Worm (Caenorhabditis elegans) whole organism, early embryonic: ENCODE measurements around the gene ZK688.5.

Source experiments
- B0310.2 ChIP-seq: sonication (generic microtip); optimal IDR thresholded peaks from 2 replicates; lab custom pipeline; 2016; ENCODE audit warnings: mild to moderate bottlenecking, missing genetic modification characterization, missing compliant biosample characterization
- F13C5.2 ChIP-seq: sonication (generic microtip); optimal IDR thresholded peaks from 2 replicates; lab custom pipeline; 2017; ENCODE audit warnings: mild to moderate bottlenecking, missing genetic modification characterization, inconsistent platforms, missing compliant biosample characterization
- aly-1 ChIP-seq: sonication (generic microtip); optimal IDR thresholded peaks from 2 replicates; lab custom pipeline; 2016; ENCODE audit warnings: missing genetic modification characterization, missing compliant biosample characterization
- ama-1 ChIP-seq: fragments of 150-350 bp; optimal IDR thresholded peaks from 2 replicates; lab custom pipeline; 2014
- ceh-13 ChIP-seq: fragments of 200-800 bp; sonication (Bioruptor generic); optimal IDR thresholded peaks from 2 replicates; lab custom pipeline; 2018; ENCODE audit warnings: mild to moderate bottlenecking, missing genetic modification characterization, missing compliant biosample characterization
- ceh-36 ChIP-seq: sonication (generic microtip); optimal IDR thresholded peaks from 2 replicates; lab custom pipeline; 2016; ENCODE audit warnings: missing genetic modification characterization, inconsistent platforms, missing compliant biosample characterization
- ets-7 ChIP-seq: sonication (generic microtip); optimal IDR thresholded peaks from 2 replicates; lab custom pipeline; 2016; ENCODE audit warnings: missing genotype, missing genetic modification characterization, missing compliant biosample characterization
- flt-1 ChIP-seq: fragments of 200-800 bp; sonication (Bioruptor generic); IDR thresholded peaks from 2 replicates; pipeline ENCODE4 v1.3.6; 2022; ENCODE audit warnings: missing genetic modification characterization, missing compliant biosample characterization
- hmbx-1 ChIP-seq: sonication (generic microtip); optimal IDR thresholded peaks from 2 replicates; lab custom pipeline; 2016; ENCODE audit warnings: mild to moderate bottlenecking, missing genetic modification characterization, missing compliant biosample characterization
- hmg-4 ChIP-seq: fragments of 200-800 bp; sonication (Bioruptor generic); optimal IDR thresholded peaks from 2 replicates; lab custom pipeline; 2018; ENCODE audit warnings: mild to moderate bottlenecking, missing genetic modification characterization, missing compliant biosample characterization
- hnd-1 ChIP-seq: sonication (generic microtip); optimal IDR thresholded peaks from 2 replicates; lab custom pipeline; 2016; ENCODE audit warnings: missing genetic modification characterization, missing compliant biosample characterization
- pes-1 ChIP-seq: fragments of 200-800 bp; sonication (Bioruptor generic); IDR thresholded peaks from 2 replicates; pipeline ENCODE4 v1.3.6; 2022; ENCODE audit warnings: missing genetic modification reagents, missing genetic modification characterization, missing compliant biosample characterization
- scrt-1 ChIP-seq: fragments of 200-800 bp; sonication (Bioruptor generic); IDR thresholded peaks from 2 replicates; pipeline ENCODE4 v1.3.6; 2022; ENCODE audit warnings: missing genetic modification characterization, missing compliant biosample characterization
- sea-1 ChIP-seq: fragments of 200-800 bp; sonication (Bioruptor generic); conservative IDR thresholded peaks from 2 replicates; pipeline ENCODE4 v1.3.6; 2022; ENCODE audit warnings: missing genetic modification characterization, missing compliant biosample characterization
- tbx-11 ChIP-seq: fragments of 200-800 bp; sonication (Bioruptor generic); IDR thresholded peaks from 2 replicates; pipeline ENCODE4 v1.3.6; 2022; ENCODE audit warnings: missing genetic modification characterization, missing compliant biosample characterization
- tbx-37 ChIP-seq: fragments of 200-800 bp; sonication (Bioruptor generic); conservative IDR thresholded peaks from 2 replicates; pipeline ENCODE4 v1.3.6; 2022; ENCODE audit warnings: missing genetic modification reagents, missing genetic modification characterization, missing compliant biosample characterization
- tra-4 ChIP-seq: sonication (generic microtip); optimal IDR thresholded peaks from 2 replicates; lab custom pipeline; 2017; ENCODE audit warnings: missing genetic modification characterization, missing compliant biosample characterization

The ZK688.5 gene

DNA sequence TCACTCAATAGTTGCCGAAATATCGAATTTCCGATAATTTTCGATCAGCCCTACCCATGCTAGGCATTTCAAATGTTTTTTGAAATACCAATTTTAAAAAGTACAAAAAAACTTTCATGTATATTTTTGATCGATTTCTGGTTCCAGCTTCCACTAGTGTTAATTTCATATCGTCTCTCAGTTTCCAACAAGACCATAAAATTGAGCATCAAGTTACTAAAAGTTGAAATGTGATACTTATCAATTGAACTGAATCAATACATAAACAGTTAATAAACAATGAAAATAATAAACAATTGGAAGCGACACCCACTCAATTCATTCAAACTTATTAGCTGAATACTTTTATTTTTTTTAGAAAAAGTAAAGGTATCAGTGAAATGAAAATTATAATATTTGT, 25.2 kb downstream of the ZK688.5 start, which contains the start of gene cup-4:
Gene cup-4, plus strand, starts transcription at position 301 of the 400 bp plus-strand sequence.
- TF ChIP-seq tra-4 (no peak), scrt-1 (GFP tag; lab: Robert Waterston, UW) (no peak), ets-7 (no peak)

DNA sequence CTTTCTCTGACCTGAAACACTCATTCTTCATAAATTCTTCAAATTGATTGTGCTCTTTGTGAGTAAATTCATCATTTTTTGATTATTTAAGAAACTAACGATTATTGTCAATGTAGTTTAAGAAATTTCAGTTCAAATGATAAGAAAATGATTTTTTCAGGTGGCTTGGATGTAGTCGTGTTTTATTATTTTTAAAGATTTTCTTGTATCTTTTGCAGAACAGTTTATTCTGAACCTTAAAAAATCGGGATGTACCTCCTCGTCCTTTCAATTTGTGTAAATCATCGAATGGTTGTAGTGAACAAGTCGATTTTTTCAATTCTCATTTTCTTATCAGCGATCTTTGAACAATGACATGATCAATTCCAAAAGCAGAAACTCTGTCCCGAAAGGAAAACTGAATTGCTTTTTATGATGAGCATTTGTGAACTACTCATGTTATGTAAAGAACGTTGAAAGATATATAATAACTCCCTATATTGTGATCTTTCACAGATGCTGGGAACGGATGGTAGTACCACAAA, 26.1 kb downstream of the ZK688.5 start, which contains the start of gene slc-17.3:
Gene slc-17.3, minus strand, starts transcription at position 51 of the 524 bp plus-strand sequence.
- TF ChIP-seq tbx-11 (no peak), aly-1 (tag; lab: Kevin White, UChicago) (no peak), flt-1 (GFP tag; lab: Robert Waterston, UW) (no peak), sea-1 (GFP tag; lab: Robert Waterston, UW) (no peak), hnd-1 (tag; lab: Kevin White, UChicago) (no peak), ama-1 (no peak), scrt-1 (GFP tag; lab: Robert Waterston, UW) (no peak), hmg-4 (no peak), pes-1 (GFP tag; lab: Robert Waterston, UW) (no peak), hmbx-1 (no peak)

DNA sequence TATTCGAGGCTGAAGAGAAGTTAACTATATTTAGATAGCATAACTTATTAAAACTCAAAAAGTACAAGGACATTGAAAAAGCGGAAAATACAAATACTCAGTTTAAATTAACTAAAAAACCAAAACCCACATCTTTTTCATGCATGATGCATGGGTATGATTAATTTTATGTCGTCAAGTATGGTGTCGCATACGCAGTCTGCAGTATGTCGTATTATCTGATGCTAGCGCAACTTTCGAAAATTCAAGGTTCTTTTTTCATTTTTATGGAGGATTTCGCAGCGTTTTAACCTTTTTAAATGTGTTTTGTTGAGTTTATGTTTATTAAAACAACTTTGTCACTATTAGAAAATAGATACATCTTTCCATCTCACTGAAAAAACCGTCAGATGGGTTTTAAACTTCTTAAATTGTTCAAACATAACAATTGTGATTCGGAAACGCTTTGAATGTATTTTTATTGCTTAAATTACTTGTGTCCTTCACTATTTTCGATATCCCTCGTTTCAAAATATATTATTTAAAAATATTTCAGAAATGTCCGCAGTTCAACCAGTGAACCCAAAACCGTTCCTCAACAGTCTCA, 29.8 kb downstream of the ZK688.5 start, which contains the start of gene snr-5:
Gene snr-5, plus strand, starts transcription at position 536 of the 586 bp plus-strand sequence.
- TF ChIP-seq pes-1 (GFP tag; lab: Robert Waterston, UW), result no peak
- no peak for TF ChIP-seq aly-1 (tag; lab: Kevin White, UChicago)
- TF ChIP-seq tra-4, result no peak
- TF ChIP-seq F13C5.2 (tag; lab: Kevin White, UChicago), result no peak
- no peak for TF ChIP-seq hmbx-1
- TF ChIP-seq flt-1 (GFP tag; lab: Robert Waterston, UW), result no peak
- TF ChIP-seq tbx-11, result no peak
- TF ChIP-seq hnd-1 (tag; lab: Kevin White, UChicago), result no peak
- no peak for TF ChIP-seq ets-7
- no peak for TF ChIP-seq ceh-13 (GFP tag; lab: Kevin White, UChicago)
- no peak for TF ChIP-seq scrt-1 (GFP tag; lab: Robert Waterston, UW)
- TF ChIP-seq B0310.2 (tag; lab: Kevin White, UChicago), result no peak
- TF ChIP-seq ama-1, result no peak
- no peak for TF ChIP-seq hmg-4
- no peak for TF ChIP-seq sea-1 (GFP tag; lab: Robert Waterston, UW)
- TF ChIP-seq ceh-36 (tag; lab: Kevin White, UChicago), result no peak
- no peak for TF ChIP-seq tbx-37 (GFP tag; lab: Robert Waterston, UW)

DNA sequence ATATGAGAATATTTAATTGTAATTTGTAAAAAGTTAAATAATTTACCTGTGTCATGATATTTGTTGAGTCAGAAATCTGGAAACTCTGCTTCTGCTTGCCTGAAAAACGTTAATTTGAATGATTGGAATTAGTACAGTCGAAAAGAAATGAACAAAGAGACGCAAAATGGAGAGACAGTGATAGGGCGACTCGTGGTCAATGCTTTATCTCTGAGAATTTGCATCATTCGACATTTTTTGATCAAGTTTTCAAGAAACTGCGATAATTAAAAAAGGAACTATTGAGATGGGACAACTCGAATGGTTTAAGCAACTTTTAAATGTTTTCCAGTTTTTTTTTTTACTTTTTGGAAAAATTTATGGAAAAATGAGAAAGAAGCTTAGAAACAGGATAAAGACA, 30.5 kb downstream of the ZK688.5 start, which contains the start of gene cuc-1:
Gene cuc-1, minus strand, starts transcription at position 101 of the 400 bp plus-strand sequence.
- TF ChIP-seq sea-1 (GFP tag; lab: Robert Waterston, UW), result no peak
- no peak for TF ChIP-seq ama-1
- TF ChIP-seq tra-4, result no peak
- no peak for TF ChIP-seq scrt-1 (GFP tag; lab: Robert Waterston, UW)
- TF ChIP-seq hmbx-1, result no peak
- TF ChIP-seq flt-1 (GFP tag; lab: Robert Waterston, UW), result no peak
- no peak for TF ChIP-seq ceh-13 (GFP tag; lab: Kevin White, UChicago)
- no peak for TF ChIP-seq tbx-11
- TF ChIP-seq pes-1 (GFP tag; lab: Robert Waterston, UW), result no peak
- TF ChIP-seq hmg-4, result no peak
- TF ChIP-seq ets-7, result no peak
- no peak for TF ChIP-seq F13C5.2 (tag; lab: Kevin White, UChicago)
- no peak for TF ChIP-seq hnd-1 (tag; lab: Kevin White, UChicago)
- TF ChIP-seq B0310.2 (tag; lab: Kevin White, UChicago), result no peak
- no peak for TF ChIP-seq tbx-37 (GFP tag; lab: Robert Waterston, UW)
- no peak for TF ChIP-seq ceh-36 (tag; lab: Kevin White, UChicago)
- TF ChIP-seq aly-1 (tag; lab: Kevin White, UChicago), result no peak

DNA sequence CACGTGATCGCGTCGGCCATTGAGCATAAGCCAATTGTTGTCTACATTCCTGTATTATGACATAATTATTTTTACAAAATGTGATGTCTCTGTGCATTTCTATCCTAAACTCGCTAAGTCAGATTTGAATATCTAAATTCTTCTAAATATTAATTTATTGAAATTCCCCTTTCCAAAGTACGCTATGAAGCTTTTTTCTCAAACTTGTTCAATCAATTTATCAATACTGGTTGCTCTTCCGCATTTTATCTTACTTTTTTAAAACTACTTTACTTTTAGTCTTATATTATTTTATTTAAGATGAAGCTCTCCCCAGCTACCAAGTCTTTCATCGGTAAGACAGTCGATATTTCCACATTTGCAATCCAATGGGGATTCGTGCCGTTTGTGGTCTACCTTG, 32.1 kb downstream of the ZK688.5 start, which contains the start of gene tomm-7:
Gene tomm-7, plus strand, starts transcription at position 301 of the 400 bp plus-strand sequence.
- no peak for TF ChIP-seq sea-1 (GFP tag; lab: Robert Waterston, UW)
- TF ChIP-seq hmbx-1, result no peak
- TF ChIP-seq tbx-37 (GFP tag; lab: Robert Waterston, UW), result no peak
- TF ChIP-seq F13C5.2 (tag; lab: Kevin White, UChicago), result no peak
- TF ChIP-seq tbx-11, result no peak
- no peak for TF ChIP-seq aly-1 (tag; lab: Kevin White, UChicago)
- no peak for TF ChIP-seq ceh-13 (GFP tag; lab: Kevin White, UChicago)

DNA sequence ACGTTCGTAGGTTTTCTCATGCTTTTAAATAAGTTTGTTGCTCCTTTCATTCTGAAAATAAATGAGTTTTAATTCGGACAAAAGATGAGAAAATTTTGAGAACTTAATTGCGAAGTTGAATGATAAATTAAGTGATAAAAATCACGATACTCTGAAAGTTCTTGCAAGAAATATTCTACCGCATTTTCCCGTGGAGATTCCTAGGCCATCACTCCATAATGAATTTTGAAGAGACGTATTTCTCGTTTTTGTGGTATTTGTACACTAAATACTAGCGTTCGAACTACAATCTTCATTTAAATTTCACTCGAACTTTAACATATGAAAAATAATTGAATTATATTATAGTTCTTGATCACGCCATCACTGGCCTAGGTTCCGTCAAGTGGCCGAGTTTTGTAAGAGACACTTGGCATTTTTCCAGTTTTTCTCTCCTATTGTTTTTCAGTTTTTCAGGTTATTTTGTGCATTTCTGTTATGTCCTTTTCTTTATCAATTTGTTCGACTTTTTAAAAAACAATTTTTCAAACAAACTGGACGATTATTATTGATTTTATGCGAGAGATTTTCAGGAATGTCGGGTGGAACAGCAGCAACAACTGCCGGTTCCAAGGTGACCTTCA, 32.9 kb downstream of the ZK688.5 start, which contains the start of the genes coq-5 and ufm-1:
Gene coq-5, minus strand, starts transcription at position 51 of the 623 bp plus-strand sequence.
Gene ufm-1, plus strand, starts transcription at position 573 of the 623 bp plus-strand sequence.
- 0 out of 2 replicates have a peak, but pooled peaks have one; percentile 14 for TF ChIP-seq tbx-37 (GFP tag; lab: Robert Waterston, UW)
- no peak for TF ChIP-seq ceh-13 (GFP tag; lab: Kevin White, UChicago)

DNA sequence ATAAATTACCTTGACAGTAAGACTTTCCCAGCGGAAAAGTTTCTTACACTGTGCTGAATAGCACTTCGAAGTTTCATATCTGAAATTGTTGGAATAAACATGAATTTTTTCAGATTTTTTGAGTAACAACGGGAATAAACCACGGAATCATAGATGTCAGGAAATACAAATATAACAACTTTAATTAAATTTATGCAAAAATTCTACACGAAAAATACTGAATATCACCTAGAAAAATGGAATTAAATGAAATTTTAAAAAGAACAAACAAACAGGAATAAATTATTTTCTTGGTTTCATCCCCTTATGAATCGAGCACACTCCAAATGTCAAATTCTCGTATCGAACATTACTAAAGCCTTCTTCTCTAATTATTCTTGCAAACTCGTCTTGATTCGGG, 34.3 kb downstream of the ZK688.5 start, which contains the start of gene tag-307:
Gene tag-307, minus strand, starts transcription at position 101 of the 400 bp plus-strand sequence.
- no peak for TF ChIP-seq ceh-13 (GFP tag; lab: Kevin White, UChicago)
- no peak for TF ChIP-seq tra-4
- TF ChIP-seq ama-1, result no peak
- TF ChIP-seq pes-1 (GFP tag; lab: Robert Waterston, UW), result no peak
- no peak for TF ChIP-seq ceh-36 (tag; lab: Kevin White, UChicago)
- TF ChIP-seq tbx-11, result no peak
- TF ChIP-seq hmbx-1, result no peak
- no peak for TF ChIP-seq aly-1 (tag; lab: Kevin White, UChicago)
- no peak for TF ChIP-seq flt-1 (GFP tag; lab: Robert Waterston, UW)
- TF ChIP-seq hnd-1 (tag; lab: Kevin White, UChicago), result no peak
